Fruit fly (Drosophila melanogaster): ENCODE measurements around the gene ppk5.

The ppk5 gene

dm6 chr3L:21534360-21534759 is at the start of gene ppk5:
TSS of gene ppk5 (plus strand) at chr3L:21534660.
- TF ChIP-seq CG17801 (GFP tag; optimal IDR thresholded peaks at IDR 0.05; ENCODE audit: partially characterized antibody), result no peak

DNA sequence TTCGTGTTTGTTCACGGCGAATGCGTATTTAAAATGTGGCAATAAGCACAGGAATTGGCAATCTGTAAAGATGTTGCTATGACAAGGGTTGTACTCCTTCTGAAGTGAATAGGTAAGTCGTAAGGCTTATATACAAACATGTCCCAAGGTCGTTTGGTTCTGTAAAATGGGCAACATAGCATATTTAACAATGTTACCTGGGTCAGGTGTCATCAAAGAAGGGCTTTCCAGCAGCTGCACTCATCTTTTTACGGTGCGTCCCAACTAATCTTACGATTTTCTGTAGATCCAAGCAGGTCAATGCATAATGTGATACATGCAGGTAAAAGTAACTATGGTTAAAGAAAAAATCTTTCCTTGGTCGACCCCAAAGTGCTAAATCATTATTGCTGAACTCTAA is 44.0 kb upstream of the ppk5 start, which contains the start of gene Neu2:
TSS of gene Neu2 (minus strand) at position 101 of the 400 bp plus-strand sequence.
- no peak for TF ChIP-seq CG17801 (GFP tag; optimal IDR thresholded peaks at IDR 0.05; ENCODE audit: partially characterized antibody)

DNA sequence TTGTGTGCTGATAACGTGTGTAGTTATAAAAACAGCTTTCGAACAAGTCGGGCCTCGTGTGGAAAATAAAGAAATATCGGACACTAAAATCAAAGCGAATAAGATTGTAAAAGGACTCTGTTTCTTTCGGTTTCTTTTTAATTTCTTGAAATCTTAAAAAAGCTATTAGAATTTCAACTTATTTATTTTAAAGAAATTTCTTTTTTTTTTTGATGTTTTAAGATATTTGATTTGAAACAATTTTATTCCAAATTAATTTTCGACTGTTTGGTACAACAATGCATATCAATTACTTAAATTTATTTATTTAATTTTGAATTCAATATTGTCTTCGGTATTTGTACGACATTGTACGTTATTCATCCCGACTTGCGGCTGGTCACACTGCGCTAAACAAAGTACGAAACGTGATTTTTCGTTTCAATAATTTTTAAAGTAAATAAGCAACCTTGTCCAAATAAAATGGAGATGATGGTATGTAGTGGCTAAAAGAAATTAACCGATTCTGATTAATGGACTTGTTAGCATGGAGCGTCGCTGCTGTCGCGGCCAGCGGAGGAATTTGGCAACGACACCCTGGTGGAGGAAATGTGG is 41.6 kb upstream of the ppk5 start, which contains the start of the genes CG7202 and CG7519:
TSS of gene CG7202 (minus strand) at position 51 of the 594 bp plus-strand sequence.
TSS of gene CG7519 (plus strand) at position 361 of the 594 bp plus-strand sequence.
- TF ChIP-seq CG17801 (GFP tag; optimal IDR thresholded peaks at IDR 0.05; ENCODE audit: partially characterized antibody), result no peak

- no peak for TF ChIP-seq CG17801 (GFP tag; optimal IDR thresholded peaks at IDR 0.05; ENCODE audit: partially characterized antibody)
Measured at dm6 chr3L:21496502-21496864, 38.0 kb upstream of the ppk5 start.

- peak; percentile 67 for TF ChIP-seq CG17801 (GFP tag; optimal IDR thresholded peaks at IDR 0.05; ENCODE audit: partially characterized antibody)
Measured at dm6 chr3L:21496865-21497634, 37.4 kb upstream of the ppk5 start, which contains the start of gene Hr78. TSS of gene Hr78 (minus strand) at chr3L:21497494.

DNA sequence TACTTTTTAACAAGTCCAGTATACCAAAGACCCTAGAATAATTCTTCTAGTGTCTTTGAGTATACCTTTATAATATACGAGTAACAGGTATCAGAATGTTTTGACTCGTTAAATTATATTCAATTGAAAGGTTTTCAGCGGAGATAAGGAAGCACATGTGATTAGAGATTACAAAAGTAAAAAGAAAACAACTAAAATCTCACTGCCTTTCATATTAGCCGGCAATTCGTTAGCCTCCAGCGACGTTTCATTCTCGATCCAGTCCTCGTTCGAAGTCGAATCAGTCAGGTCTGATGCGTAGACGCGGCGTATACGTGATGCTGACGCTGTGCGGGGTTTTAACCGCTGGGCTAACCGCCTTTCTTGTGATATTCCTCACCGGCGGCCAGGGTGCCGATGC is 33.3 kb upstream of the ppk5 start, which contains the start of gene Est-Q:
TSS of gene Est-Q (plus strand) at position 250 of the 400 bp plus-strand sequence.
- TF ChIP-seq CG17801 (GFP tag; optimal IDR thresholded peaks at IDR 0.05; ENCODE audit: partially characterized antibody), result no peak

DNA sequence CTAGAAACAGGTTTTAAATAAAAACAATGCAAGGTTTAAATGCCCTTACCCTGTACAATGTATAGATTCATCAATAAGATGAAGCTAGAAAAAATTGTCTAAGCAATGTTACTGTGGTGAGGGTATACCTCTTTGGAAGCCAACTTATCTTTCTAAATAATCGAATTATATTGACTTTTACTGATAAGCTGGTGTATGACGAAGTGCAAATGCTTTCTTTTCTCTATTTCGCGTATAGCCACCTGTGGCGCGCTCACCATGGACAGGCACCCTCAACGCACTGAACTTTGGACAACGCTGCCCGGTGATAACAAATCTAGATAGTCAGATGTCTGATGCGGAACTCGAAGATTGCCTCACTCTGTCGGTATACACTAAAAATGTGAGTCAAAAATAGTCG is 32.5 kb upstream of the ppk5 start:
- TF ChIP-seq CG17801 (GFP tag; optimal IDR thresholded peaks at IDR 0.05; ENCODE audit: partially characterized antibody), result no peak

DNA sequence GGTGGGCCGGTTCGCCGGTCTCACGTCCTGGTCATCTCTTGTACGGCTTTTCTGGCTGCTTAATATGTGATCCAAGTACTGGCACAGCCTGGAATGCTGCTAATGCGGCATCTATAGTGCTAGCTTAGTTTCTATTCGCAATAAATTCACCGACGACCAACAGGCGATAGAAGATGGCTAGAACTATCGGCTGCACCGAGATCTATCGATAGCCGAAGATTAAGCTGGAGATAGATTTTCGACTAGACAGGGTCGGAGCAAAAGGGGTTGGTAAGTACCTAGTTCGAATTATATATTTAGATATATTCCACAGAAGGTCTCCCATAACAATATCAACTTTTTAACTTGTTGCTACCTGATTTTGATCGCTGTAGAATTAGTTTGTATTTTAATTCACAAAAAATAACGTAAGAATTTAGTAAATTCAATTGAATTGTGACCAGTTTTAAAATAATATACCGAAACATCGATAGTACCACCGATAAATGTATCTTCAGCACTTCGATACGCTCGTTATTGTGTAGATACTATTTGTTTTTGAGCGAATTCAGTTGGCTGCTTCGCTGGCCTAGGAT is 27.0 kb upstream of the ppk5 start, which contains the start of the genes Glg1 and M6:
TSS of gene Glg1 (minus strand) at position 185 of the 575 bp plus-strand sequence.
TSS of gene M6 (plus strand) at position 499 of the 575 bp plus-strand sequence.
- peak; percentile 39 for TF ChIP-seq CG17801 (GFP tag; optimal IDR thresholded peaks at IDR 0.05; ENCODE audit: partially characterized antibody)

- TF ChIP-seq CG17801 (GFP tag; optimal IDR thresholded peaks at IDR 0.05; ENCODE audit: partially characterized antibody), result no peak
Measured at dm6 chr3L:21507955-21508354, 26.5 kb upstream of the ppk5 start.

- TF ChIP-seq CG17801 (GFP tag; optimal IDR thresholded peaks at IDR 0.05; ENCODE audit: partially characterized antibody), result no peak
Measured at dm6 chr3L:21508621-21509020, 25.8 kb upstream of the ppk5 start.

dm6 chr3L:21509488-21510122 is 24.9 kb upstream of the ppk5 start:
- TF ChIP-seq CG17801 (GFP tag; optimal IDR thresholded peaks at IDR 0.05; ENCODE audit: partially characterized antibody), result peak; percentile 30

DNA sequence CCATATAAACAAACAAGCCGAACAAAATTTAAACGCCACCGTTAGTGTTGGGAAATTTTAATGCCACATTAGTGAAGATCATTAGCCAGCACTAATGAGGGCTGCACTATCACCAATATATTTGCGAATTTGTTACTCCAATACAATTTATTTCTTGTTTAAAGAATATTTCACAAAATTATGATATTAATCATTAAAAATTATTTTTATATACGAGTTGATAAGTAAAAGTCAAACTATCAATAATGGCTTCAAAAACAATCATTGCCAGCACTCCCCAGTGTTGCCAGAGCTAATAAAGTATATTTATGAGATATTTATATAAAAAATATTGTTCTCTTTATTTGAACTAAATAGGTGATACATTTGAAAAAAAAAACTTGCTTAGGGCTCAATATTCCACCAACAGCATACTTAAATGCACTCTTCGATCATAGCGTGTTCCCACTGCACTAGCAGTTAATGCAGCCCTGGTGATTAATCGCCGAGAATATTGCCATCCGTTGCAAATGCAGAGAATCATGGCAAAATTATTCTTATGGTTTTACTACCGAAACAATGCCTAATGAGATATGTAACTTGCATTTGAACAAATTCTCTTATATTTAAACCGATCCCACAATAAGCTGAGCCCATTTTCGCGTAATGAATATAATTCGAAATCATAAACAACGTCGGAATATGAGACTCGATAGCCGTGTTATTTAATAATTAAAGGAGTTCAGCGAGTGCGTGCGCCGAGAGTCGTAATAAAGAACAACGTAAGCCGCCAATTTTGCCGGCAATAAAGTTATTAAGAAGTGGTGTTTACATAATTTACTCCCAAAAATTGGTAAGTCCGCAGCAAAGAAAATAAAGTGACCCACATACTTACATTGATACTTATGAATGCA is 18.4 kb upstream of the ppk5 start, which contains the start of the genes SAK and Cdk12:
TSS of gene SAK (minus strand) at position 65 of the 893 bp plus-strand sequence.
TSS of gene Cdk12 (plus strand) at position 484 of the 893 bp plus-strand sequence.
- TF ChIP-seq CG17801 (GFP tag; optimal IDR thresholded peaks at IDR 0.05; ENCODE audit: partially characterized antibody), result peak; percentile 86

dm6 chr3L:21516716-21517266 is 17.7 kb upstream of the ppk5 start:
- peak; percentile 19 for TF ChIP-seq CG17801 (GFP tag; optimal IDR thresholded peaks at IDR 0.05; ENCODE audit: partially characterized antibody)

- no peak for TF ChIP-seq CG17801 (GFP tag; optimal IDR thresholded peaks at IDR 0.05; ENCODE audit: partially characterized antibody)
Measured at dm6 chr3L:21518345-21518744, 16.1 kb upstream of the ppk5 start.
